Fruit fly (Drosophila melanogaster): ENCODE data around the gene MBD-R2.

Gene MBD-R2

DNA sequence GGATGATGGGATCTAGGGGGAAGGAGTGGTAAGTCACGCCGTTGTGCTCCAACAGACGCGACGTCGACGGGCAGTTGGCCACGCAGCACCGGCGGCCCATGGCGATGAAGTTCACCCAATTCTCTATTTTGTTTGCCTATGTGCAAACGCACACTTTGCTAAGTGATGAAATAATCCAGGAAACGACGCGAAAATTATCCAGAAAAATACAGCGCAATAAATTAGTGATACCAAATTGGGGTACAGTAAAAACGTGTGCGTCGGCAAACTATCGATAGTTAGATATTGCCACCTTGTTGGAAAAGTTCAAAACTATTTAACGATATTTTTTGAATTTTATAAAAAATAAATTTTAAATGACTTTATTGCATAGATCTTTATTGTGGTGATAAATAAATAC, at the start of gene MBD-R2:
Gene MBD-R2, minus strand, starts transcription at position 222 of the 400 bp plus-strand sequence.
- TF ChIP-seq noc (tag; optimal IDR thresholded peaks at IDR 0.05) = no peak

- TF ChIP-seq noc (tag; optimal IDR thresholded peaks at IDR 0.05) = no peak
These were observed 49.8 kb upstream of the MBD-R2 start, which contains the start of gene Cyp9f2 for dm6 chr3R:12405928-12406234. Gene Cyp9f2, minus strand, starts transcription at chr3R:12406028.

DNA sequence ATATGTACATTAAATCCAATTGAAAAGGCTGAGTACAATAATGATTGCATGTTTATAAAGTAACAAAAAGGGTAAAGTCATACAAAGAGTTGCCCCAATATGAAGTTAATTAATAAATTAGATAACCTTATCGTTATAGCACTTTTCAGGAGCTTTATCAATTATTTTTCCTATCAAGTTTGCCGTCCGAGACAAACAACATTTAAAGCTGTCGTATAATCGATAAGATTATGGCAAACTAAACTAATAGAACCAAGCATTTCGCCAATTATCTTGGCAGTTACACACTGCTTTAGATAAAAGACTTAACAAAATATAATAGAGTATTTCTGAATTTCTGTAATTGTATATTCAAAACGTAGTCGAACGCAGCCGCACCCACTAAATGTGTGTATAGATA, 49.1 kb upstream of the MBD-R2 start:
- TF ChIP-seq noc (tag; optimal IDR thresholded peaks at IDR 0.05) = no peak

dm6 chr3R:12402935-12403334, 46.9 kb upstream of the MBD-R2 start:
- peak; percentile 97 for TF ChIP-seq noc (tag; optimal IDR thresholded peaks at IDR 0.05)

DNA sequence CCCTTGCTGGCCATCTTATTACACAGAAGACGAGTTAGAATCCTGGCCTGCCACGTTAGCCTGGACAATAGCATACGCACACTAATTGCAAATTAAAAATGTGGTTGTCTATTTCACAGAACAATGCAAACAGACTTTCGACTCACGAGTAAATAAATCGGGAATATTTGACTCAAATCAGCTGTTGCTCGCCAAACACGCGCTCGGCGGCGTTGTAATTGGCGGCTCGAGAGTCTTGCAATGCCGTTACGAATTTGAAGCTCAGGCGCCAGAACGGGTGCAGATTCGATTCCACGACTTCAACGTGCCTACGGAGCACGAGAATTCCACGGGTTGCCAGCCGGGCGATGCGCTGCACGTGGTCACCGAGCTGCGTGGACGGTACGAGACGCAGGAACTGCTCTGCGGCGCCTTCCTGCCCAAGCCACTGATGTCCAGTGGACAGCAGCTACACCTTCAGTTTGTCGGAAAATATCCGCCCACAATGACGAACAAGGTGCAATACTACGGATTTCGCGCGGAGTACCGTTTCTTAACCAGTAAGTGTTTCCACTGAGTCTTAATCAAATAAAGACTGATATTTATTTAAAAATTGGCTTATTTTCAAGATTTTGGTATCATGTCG, 45.7 kb upstream of the MBD-R2 start, which contains the start of gene DNAlig3:
Gene DNAlig3, minus strand, starts transcription at position 168 of the 625 bp plus-strand sequence.
- no peak for TF ChIP-seq noc (tag; optimal IDR thresholded peaks at IDR 0.05)

- TF ChIP-seq noc (tag; optimal IDR thresholded peaks at IDR 0.05) = no peak
These were observed 42.7 kb upstream of the MBD-R2 start, which contains the start of gene Cyp9f3 for dm6 chr3R:12398620-12399247. Gene Cyp9f3, minus strand, starts transcription at chr3R:12398929.

DNA sequence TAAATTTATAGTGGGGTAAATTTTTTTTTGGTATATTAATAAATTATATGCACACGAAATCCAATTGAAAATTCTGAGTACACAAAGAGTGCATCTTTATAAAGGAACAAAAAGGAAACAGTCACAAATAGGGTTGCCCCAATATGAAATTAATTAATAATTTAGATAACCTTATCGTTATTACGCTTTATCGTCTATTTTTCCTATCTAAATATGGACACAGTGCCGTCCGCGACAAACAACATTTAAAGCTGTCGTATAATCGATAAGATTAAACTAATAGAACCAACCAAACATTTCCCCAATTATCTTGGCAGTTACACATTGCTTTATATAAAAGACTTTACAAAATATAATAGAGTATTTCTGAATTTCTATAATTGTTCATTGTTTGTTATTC, 42.0 kb upstream of the MBD-R2 start:
- TF ChIP-seq noc (tag; optimal IDR thresholded peaks at IDR 0.05) = no peak

- no peak for TF ChIP-seq noc (tag; optimal IDR thresholded peaks at IDR 0.05)
These were observed 39.8 kb upstream of the MBD-R2 start, which contains the start of the genes CG10096 and CG10097 for dm6 chr3R:12395880-12396279. Gene CG10096, minus strand, starts transcription at chr3R:12395980. Gene CG10097, minus strand, starts transcription at chr3R:12395980.

dm6 chr3R:12386965-12387364, 30.9 kb upstream of the MBD-R2 start, which contains the start of gene CG33098:
Gene CG33098, plus strand, starts transcription at chr3R:12387188.
- TF ChIP-seq noc (tag; optimal IDR thresholded peaks at IDR 0.05) = no peak

DNA sequence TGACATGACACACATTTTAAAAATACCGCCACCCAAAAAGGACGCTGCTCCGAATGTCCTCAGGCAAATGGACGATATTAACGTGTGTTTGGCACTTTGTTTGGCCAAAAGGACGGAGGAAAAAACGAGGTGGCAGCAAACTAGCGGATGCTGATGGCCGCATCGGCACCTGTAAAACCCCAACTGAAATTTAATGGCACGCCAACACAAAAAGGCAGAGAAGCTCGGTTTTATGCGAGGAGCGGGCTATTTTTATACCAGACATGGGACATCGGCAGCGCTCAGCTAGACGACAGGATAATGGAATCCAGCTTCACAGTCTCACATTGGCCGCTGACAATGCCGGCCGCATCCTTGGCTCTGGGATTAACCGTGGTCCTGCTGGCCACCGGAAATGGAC, 29.9 kb upstream of the MBD-R2 start, which contains the start of gene Sol1:
Gene Sol1, plus strand, starts transcription at position 301 of the 400 bp plus-strand sequence.
- no peak for TF ChIP-seq noc (tag; optimal IDR thresholded peaks at IDR 0.05)

DNA sequence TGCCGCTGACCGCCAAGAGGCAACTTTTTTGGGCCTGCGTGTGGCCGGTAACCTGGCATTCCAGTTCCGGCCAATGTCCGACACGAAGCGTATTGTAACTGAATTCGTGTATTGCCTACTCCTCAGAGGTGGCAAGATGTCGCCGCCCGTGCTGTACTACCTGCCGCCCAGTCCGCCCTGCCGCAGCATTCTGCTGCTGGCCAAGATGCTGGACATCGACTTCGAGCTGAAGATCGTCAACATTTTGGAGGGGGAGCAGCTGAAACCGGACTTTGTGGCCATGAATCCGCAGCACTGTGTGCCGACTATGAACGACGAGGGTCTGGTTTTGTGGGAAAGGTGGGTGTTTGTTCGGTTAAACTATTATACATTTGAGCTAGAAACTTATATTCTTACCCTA, 28.2 kb upstream of the MBD-R2 start:
- TF ChIP-seq noc (tag; optimal IDR thresholded peaks at IDR 0.05) = no peak

dm6 chr3R:12383784-12384183, 27.7 kb upstream of the MBD-R2 start:
- no peak for TF ChIP-seq noc (tag; optimal IDR thresholded peaks at IDR 0.05)

DNA sequence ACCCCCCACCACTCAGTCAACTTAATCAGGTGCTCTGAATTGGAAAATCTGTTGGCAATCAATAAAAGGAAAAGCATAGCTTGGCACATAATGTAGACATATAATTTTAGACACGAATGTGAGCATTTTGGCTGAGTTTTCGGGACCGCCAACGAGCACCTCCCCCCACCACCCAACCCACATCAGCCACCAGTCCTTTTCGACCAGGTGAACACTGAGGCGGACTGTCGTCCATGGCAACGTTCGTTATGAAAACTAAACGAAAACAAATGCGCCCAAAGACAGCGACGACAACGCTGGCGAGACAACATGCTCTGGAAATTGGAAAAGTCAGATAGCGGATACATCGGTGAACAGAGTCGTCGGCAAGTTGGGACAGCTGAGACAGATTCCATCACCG, 27.0 kb upstream of the MBD-R2 start, which contains the start of gene GstD11:
Gene GstD11, plus strand, starts transcription at position 301 of the 400 bp plus-strand sequence.
- no peak for TF ChIP-seq noc (tag; optimal IDR thresholded peaks at IDR 0.05)

DNA sequence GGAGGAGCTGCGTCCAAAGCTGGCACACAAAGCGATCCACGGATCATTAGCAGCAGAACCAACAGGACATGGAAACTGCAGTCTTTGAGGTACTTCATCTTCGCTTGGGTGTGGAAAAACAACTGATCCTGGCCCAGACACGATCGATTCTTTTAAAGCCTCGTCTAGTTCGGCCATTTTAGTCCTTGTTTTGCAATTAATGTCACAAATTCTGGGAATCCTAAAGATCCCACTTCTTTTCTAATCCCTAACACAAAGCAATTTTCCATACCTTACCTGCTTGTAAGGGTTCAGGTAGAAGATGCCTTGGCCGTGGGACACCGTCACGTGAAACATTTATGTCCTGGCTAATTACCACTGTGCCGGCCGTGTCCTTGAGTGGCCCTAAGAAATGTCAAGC, 26.5 kb upstream of the MBD-R2 start, which contains the start of gene CG10035:
Gene CG10035, minus strand, starts transcription at position 129 of the 400 bp plus-strand sequence.
- no peak for TF ChIP-seq noc (tag; optimal IDR thresholded peaks at IDR 0.05)

DNA sequence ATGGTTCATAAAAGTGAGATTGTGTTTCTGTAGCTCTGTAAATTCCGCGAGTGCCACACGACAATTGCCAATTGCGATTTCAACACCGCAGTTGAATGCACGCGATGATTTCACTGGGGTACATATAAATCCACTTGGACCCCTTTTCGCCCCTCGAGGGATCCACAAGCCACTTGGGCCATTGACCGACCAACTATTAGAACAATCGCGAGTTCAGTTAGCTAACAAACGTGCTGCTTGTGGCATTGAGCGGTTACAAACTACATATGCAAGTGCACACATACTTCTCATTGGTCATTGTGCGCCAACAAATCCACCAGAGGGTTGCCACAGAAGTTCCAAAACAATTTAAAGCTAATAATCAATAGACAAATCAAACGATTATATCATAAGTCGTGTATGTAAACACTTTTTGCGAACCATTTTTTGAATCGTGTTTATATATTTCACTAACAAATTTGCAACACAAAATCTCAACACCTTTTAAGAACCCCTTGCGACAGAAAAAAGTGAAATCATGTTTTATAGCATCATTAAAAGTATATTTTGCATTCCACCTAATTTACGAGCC, 25.1 kb upstream of the MBD-R2 start:
- TF ChIP-seq noc (tag; optimal IDR thresholded peaks at IDR 0.05) = no peak

dm6 chr3R:12379708-12380107, 23.6 kb upstream of the MBD-R2 start, which contains the start of gene GstD8:
Gene GstD8, plus strand, starts transcription at chr3R:12380008.
- no peak for TF ChIP-seq noc (tag; optimal IDR thresholded peaks at IDR 0.05)

dm6 chr3R:12379249-12379648, 23.2 kb upstream of the MBD-R2 start:
- TF ChIP-seq noc (tag; optimal IDR thresholded peaks at IDR 0.05) = no peak

Data from whole organism, larva.